Worm (Caenorhabditis elegans) whole organism, L4 larva: ENCODE measurements around the gene C14A4.9.
A peak's percentile ranks its signal among the peaks of the same experiment; 100 is the strongest.

Source experiments
- T20F7.1 ChIP-seq: fragments of 200-800 bp; sonication (Bioruptor generic); optimal IDR thresholded peaks from 2 replicates; lab custom pipeline; 2018; ENCODE audit warnings: mild to moderate bottlenecking, missing genetic modification characterization, missing compliant biosample characterization
- T26A8.4 ChIP-seq: fragments of 200-800 bp; sonication (Bioruptor generic); IDR thresholded peaks from 2 replicates; pipeline ENCODE4 v1.3.6; 2022; ENCODE audit warnings: missing genetic modification characterization, missing compliant biosample characterization
- Y105C5A.15 ChIP-seq: fragments of 200-800 bp; sonication (Bioruptor generic); IDR thresholded peaks from 2 replicates; pipeline ENCODE4 v1.3.6; 2022; ENCODE audit warnings: missing genetic modification characterization, missing compliant biosample characterization
- Y48G9A.11 ChIP-seq: fragments of 200-800 bp; sonication (Bioruptor generic); IDR thresholded peaks from 2 replicates; pipeline ENCODE4 v1.3.6; 2022; ENCODE audit warnings: missing genetic modification reagents, missing genetic modification characterization, missing compliant biosample characterization
- aha-1 ChIP-seq: fragments of 150-350 bp; peaks from one replicate; lab custom pipeline; 2014; ENCODE audit warnings: missing biosample characterization, missing genetic modification characterization
- aly-2 ChIP-seq: sonication (generic microtip); optimal IDR thresholded peaks from 2 replicates; lab custom pipeline; 2018; ENCODE audit warnings: missing biosample characterization, missing genetic modification characterization
- ama-1 ChIP-seq: fragments of 150-350 bp; optimal IDR thresholded peaks from 2 replicates; lab custom pipeline; 2014; ENCODE audit warnings: inconsistent platforms, mixed read lengths
- ceh-62 ChIP-seq: sonication (generic microtip); optimal IDR thresholded peaks from 2 replicates; lab custom pipeline; 2017; ENCODE audit warnings: missing biosample characterization, missing genetic modification characterization
- ctbp-1 ChIP-seq: fragments of 200-800 bp; sonication (Bioruptor generic); IDR thresholded peaks from 2 replicates; pipeline ENCODE4 v1.3.6; 2022; ENCODE audit warnings: missing genetic modification reagents, missing genetic modification characterization, missing compliant biosample characterization
- daf-16 ChIP-seq, 3 experiments: sonication (generic microtip); optimal IDR thresholded peaks; 2 replicates each; lab custom pipeline; 2016 to 2017; ENCODE audit warnings: missing genetic modification characterization in 3 of 3, missing genetic modification reagents in 3 of 3, mild to moderate bottlenecking in 2 of 3, missing compliant biosample characterization in 2 of 3, missing biosample characterization in 1 of 3, moderate library complexity in 1 of 3
- daf-8 ChIP-seq: fragments of 200-800 bp; sonication (Bioruptor generic); IDR thresholded peaks from 2 replicates; pipeline ENCODE4 v1.3.6; 2022; ENCODE audit warnings: missing genetic modification characterization, missing compliant biosample characterization
- dpl-1 ChIP-seq: fragments of 150-350 bp; optimal IDR thresholded peaks from 2 replicates; lab custom pipeline; 2014; ENCODE audit warnings: missing biosample characterization, missing genetic modification reagents, missing genetic modification characterization
- fos-1 ChIP-seq: fragments of 150-350 bp; optimal IDR thresholded peaks from 2 replicates; lab custom pipeline; 2014; ENCODE audit warnings: missing biosample characterization, missing genetic modification characterization
- hlh-30 ChIP-seq: sonication (generic microtip); optimal IDR thresholded peaks from 2 replicates; lab custom pipeline; 2017; ENCODE audit warnings: antibody characterized with exemption, mild to moderate bottlenecking, missing genetic modification characterization, missing compliant biosample characterization; ENCODE audit not compliant: insufficient read depth
- jun-1 ChIP-seq: fragments of 150-350 bp; optimal IDR thresholded peaks from 2 replicates; lab custom pipeline; 2014; ENCODE audit warnings: missing biosample characterization, missing genetic modification reagents, missing genetic modification characterization
- lim-7 ChIP-seq: fragments of 200-800 bp; sonication (Bioruptor generic); IDR thresholded peaks from 2 replicates; pipeline ENCODE4 v1.3.6; 2022; ENCODE audit warnings: missing genetic modification characterization, missing compliant biosample characterization
- lin-1 ChIP-seq: fragments of 200-800 bp; sonication (Bioruptor generic); IDR thresholded peaks from 2 replicates; pipeline ENCODE4 v1.3.6; 2022; ENCODE audit warnings: missing genetic modification reagents, missing genetic modification characterization, missing compliant biosample characterization
- lin-13 ChIP-seq: fragments of 150-350 bp; optimal IDR thresholded peaks from 2 replicates; lab custom pipeline; 2014; ENCODE audit warnings: missing biosample characterization, missing genetic modification reagents, missing genetic modification characterization
- lin-15B ChIP-seq: fragments of 150-350 bp; sonication (generic microtip); optimal IDR thresholded peaks from 3 replicates; lab custom pipeline; 2014; ENCODE audit warnings: missing biosample characterization, missing genetic modification characterization
- lin-29 ChIP-seq: fragments of 200-800 bp; sonication (Bioruptor generic); IDR thresholded peaks from 2 replicates; pipeline ENCODE4 v1.3.6; 2022; ENCODE audit warnings: missing genetic modification reagents, missing genetic modification characterization, missing compliant biosample characterization
- lin-39 ChIP-seq: fragments of 150-350 bp; optimal IDR thresholded peaks from 2 replicates; lab custom pipeline; 2014; ENCODE audit warnings: missing biosample characterization, missing genetic modification reagents, missing genetic modification characterization
- nhr-111 ChIP-seq: fragments of 200-800 bp; sonication (Bioruptor generic); optimal IDR thresholded peaks from 2 replicates; lab custom pipeline; 2018; ENCODE audit warnings: mild to moderate bottlenecking, missing genetic modification characterization, missing compliant biosample characterization
- nhr-237 ChIP-seq: sonication (generic microtip); optimal IDR thresholded peaks from 2 replicates; lab custom pipeline; 2017; ENCODE audit warnings: missing biosample characterization, missing genetic modification characterization
- nhr-25 ChIP-seq: sonication (generic microtip); optimal IDR thresholded peaks from 2 replicates; lab custom pipeline; 2017; ENCODE audit warnings: missing genetic modification characterization, mild to moderate bottlenecking, missing compliant biosample characterization, antibody characterized with exemption, moderate library complexity, borderline replicate concordance; ENCODE audit not compliant: insufficient read depth
- nhr-28 ChIP-seq: fragments of 150-350 bp; optimal IDR thresholded peaks from 2 replicates; lab custom pipeline; 2014; ENCODE audit warnings: missing biosample characterization, missing genetic modification characterization
- nhr-41 ChIP-seq: fragments of 200-800 bp; sonication (Bioruptor generic); IDR thresholded peaks from 2 replicates; pipeline ENCODE4 v1.3.6; 2022; ENCODE audit warnings: missing genetic modification reagents, missing genetic modification characterization, missing compliant biosample characterization
- nhr-48 ChIP-seq: sonication (generic microtip); optimal IDR thresholded peaks from 2 replicates; lab custom pipeline; 2016; ENCODE audit warnings: mild to moderate bottlenecking, missing genetic modification characterization, missing compliant biosample characterization
- pha-4 ChIP-seq, 2 experiments: fragments of 150-350 bp in 1 of 2; fragments of 200-800 bp in 1 of 2; sonication (Bioruptor generic) in 1 of 2; IDR thresholded peaks in 1 of 2; optimal IDR thresholded peaks in 1 of 2; 2 replicates each; pipeline versions ENCODE4 v1.3.6 to Lab custom; 2014 to 2022; ENCODE audit warnings: missing genetic modification characterization in 2 of 2, missing genetic modification reagents in 2 of 2, missing biosample characterization in 1 of 2, missing compliant biosample characterization in 1 of 2
- php-3 ChIP-seq: fragments of 200-800 bp; sonication (Bioruptor generic); IDR thresholded peaks from 2 replicates; pipeline ENCODE4 v1.3.6; 2022; ENCODE audit warnings: missing genetic modification reagents, missing genetic modification characterization, missing compliant biosample characterization
- pqm-1 ChIP-seq: sonication (generic microtip); optimal IDR thresholded peaks from 2 replicates; lab custom pipeline; 2017; ENCODE audit warnings: missing biosample characterization, missing genetic modification characterization
- saeg-2 ChIP-seq: fragments of 200-800 bp; sonication (Bioruptor generic); IDR thresholded peaks from 2 replicates; pipeline ENCODE4 v1.3.6; 2022; ENCODE audit warnings: missing genetic modification reagents, missing genetic modification characterization, missing compliant biosample characterization
- sdz-12 ChIP-seq: fragments of 200-800 bp; sonication (Bioruptor generic); optimal IDR thresholded peaks from 2 replicates; lab custom pipeline; 2018; ENCODE audit warnings: mild to moderate bottlenecking, missing genetic modification characterization, missing compliant biosample characterization
- set-16 ChIP-seq: fragments of 200-800 bp; sonication (Bioruptor generic); IDR thresholded peaks from 2 replicates; pipeline ENCODE4 v1.3.6; 2022; ENCODE audit warnings: missing genetic modification reagents, missing genetic modification characterization, missing compliant biosample characterization
- skn-1 ChIP-seq: fragments of 150-350 bp; optimal IDR thresholded peaks from 2 replicates; lab custom pipeline; 2014; ENCODE audit warnings: missing biosample characterization, missing genetic modification characterization
- snpc-1.2 ChIP-seq: fragments of 200-800 bp; sonication (Bioruptor generic); IDR thresholded peaks from 2 replicates; pipeline ENCODE4 v1.3.6; 2022; ENCODE audit warnings: missing genetic modification reagents, missing genetic modification characterization, missing compliant biosample characterization
- snpc-4 ChIP-seq: fragments of 150-350 bp; optimal IDR thresholded peaks from 2 replicates; lab custom pipeline; 2014; ENCODE audit warnings: missing biosample characterization, missing genetic modification characterization
- spr-1 ChIP-seq: sonication (generic microtip); optimal IDR thresholded peaks from 2 replicates; lab custom pipeline; 2016; ENCODE audit warnings: mild to moderate bottlenecking, missing genetic modification characterization, missing compliant biosample characterization
- tra-1 ChIP-seq: fragments of 200-800 bp; sonication (Bioruptor generic); IDR thresholded peaks from 2 replicates; pipeline ENCODE4 v1.3.6; 2022; ENCODE audit warnings: missing genetic modification reagents, missing genetic modification characterization, missing compliant biosample characterization
- unc-130 ChIP-seq: sonication (generic microtip); optimal IDR thresholded peaks from 2 replicates; lab custom pipeline; 2016; ENCODE audit warnings: missing genetic modification reagents, missing genetic modification characterization, missing compliant biosample characterization
- unc-62 ChIP-seq, 3 experiments: fragments of 150-350 bp in 1 of 3; sonication (generic microtip); optimal IDR thresholded peaks in 2 of 3; peaks in 1 of 3; 1 replicate in 1 of 3; 2 replicates in 2 of 3; lab custom pipeline; 2014 to 2017; ENCODE audit warnings: missing biosample characterization in 3 of 3, missing genetic modification characterization in 3 of 3, missing genetic modification reagents in 3 of 3, missing genotype in 1 of 3
- zag-1 ChIP-seq: fragments of 150-350 bp; optimal IDR thresholded peaks from 2 replicates; lab custom pipeline; 2014; ENCODE audit warnings: missing biosample characterization, missing genetic modification characterization
- zfp-3 ChIP-seq: fragments of 200-800 bp; sonication (Bioruptor generic); conservative IDR thresholded peaks from 2 replicates; pipeline ENCODE4 v1.3.6; 2022; ENCODE audit warnings: missing genetic modification reagents, missing genetic modification characterization, missing compliant biosample characterization
- zip-11 ChIP-seq: fragments of 200-800 bp; sonication (Bioruptor generic); IDR thresholded peaks from 2 replicates; pipeline ENCODE4 v1.3.6; 2022; ENCODE audit warnings: missing genetic modification characterization, missing compliant biosample characterization

The C14A4.9 gene

DNA sequence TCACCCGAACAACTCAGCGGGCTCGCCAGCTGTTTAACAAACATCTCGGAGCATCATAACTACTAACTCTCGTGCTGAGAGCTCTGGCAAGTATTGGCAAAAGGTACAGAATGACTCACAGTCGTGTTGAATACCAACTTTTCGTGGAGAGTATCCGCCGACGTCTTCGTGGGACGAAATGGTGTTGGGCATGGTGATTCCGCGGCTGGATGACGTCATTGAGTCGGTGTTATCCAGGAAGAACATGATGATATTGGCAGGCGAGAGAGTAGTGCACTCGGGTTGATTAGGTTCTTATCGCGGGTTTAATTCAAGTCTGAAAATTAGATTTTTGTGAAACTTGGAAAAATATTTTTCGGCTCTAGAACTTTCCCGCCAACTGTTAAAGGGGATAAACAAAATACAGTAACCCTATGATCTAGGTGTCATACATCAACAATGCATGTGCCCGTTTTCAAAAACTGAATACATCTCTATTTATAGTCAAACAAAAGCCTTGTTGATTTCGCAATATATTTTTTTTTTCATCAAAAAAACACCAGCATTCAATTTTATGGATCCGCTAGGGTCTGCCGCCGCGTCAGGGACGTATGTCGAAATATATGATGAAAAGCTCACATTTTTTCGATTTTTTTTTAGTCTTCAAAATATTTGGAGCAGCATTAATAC is 45.6 kb upstream of the C14A4.9 start (continued):
- TF ChIP-seq zag-1 (tag; lab: Kevin White, UChicago) (no peak), jun-1 (tag; lab: Kevin White, UChicago) (no peak), nhr-28 (tag; lab: Kevin White, UChicago) (no peak), T20F7.1 (GFP tag; lab: Kevin White, UChicago) (peak; percentile 32), daf-8 (GFP tag; lab: Robert Waterston, UW) (no peak), snpc-1.2 (no peak), snpc-4 (tag; lab: Kevin White, UChicago) (no peak), dpl-1 (GFP tag; lab: Kevin White, UChicago) (no peak), spr-1 (no peak), ceh-62 (tag; lab: Kevin White, UChicago) (no peak), php-3 (GFP tag; lab: Robert Waterston, UW) (no peak; the same call in 1 of the 2 replicates)

DNA sequence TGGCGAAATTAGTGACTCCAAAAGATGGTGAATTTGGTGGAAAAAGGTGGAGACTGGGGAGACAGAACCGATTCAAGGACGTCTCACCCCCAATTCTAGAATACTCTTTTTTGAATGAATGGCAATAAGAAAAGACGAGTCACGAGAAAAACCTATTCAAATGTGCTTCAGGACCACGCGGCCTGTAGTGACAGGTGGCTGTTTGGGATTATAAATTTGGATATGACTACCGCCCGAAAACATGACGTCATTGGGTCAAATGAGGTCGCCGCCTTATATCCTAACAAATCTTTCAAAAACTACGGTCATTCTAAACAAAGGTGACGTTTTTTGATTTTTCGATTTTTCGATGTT is 45.1 kb upstream of the C14A4.9 start:
- TF ChIP-seq spr-1, result no peak
- TF ChIP-seq daf-16 (GFP tag; optimal IDR thresholded peaks at IDR 0.05; lab: Kevin White, UChicago), result no peak
- peak; percentile 19 for TF ChIP-seq daf-16 (tag; optimal IDR thresholded peaks at IDR 0.05; lab: Kevin White, UChicago)
- peak in 1 of 2 experiments; percentile 92 for TF ChIP-seq unc-62 (GFP tag; optimal IDR thresholded peaks at IDR 0.05 in 1 of 2; lab: Kevin White, UChicago)
- TF ChIP-seq unc-62 (tag; optimal IDR thresholded peaks at IDR 0.05; lab: Kevin White, UChicago), result no peak
- TF ChIP-seq nhr-25 (tag; lab: Kevin White, UChicago), result peak; percentile 21
- no peak for TF ChIP-seq lin-29 (GFP tag; lab: Robert Waterston, UW)
- TF ChIP-seq hlh-30, result peak; percentile 41
- TF ChIP-seq ama-1 (lab: Kevin White, UChicago), result peak; percentile 38
- TF ChIP-seq lin-39 (tag; lab: Kevin White, UChicago), result no peak
- peak; percentile 70 for TF ChIP-seq sdz-12
- TF ChIP-seq Y105C5A.15, result 0 out of 2 replicates have a peak, but pooled peaks have one; percentile 54
- TF ChIP-seq Y48G9A.11 (GFP tag; lab: Robert Waterston, UW), result peak; percentile 35; the same call in 1 of the 2 replicates
- TF ChIP-seq nhr-41 (GFP tag; lab: Robert Waterston, UW), result peak; percentile 8; the same call in 1 of the 2 replicates
- TF ChIP-seq skn-1, result no peak
- TF ChIP-seq T26A8.4 (GFP tag; lab: Robert Waterston, UW), result no peak
- TF ChIP-seq lin-13 (GFP tag; lab: Kevin White, UChicago), result no peak
- 0 out of 2 replicates have a peak, but pooled peaks have one; percentile 19 for TF ChIP-seq tra-1 (GFP tag; lab: Robert Waterston, UW)
- no peak for TF ChIP-seq pqm-1 (tag; lab: Kevin White, UChicago)
- TF ChIP-seq ctbp-1 (GFP tag; lab: Robert Waterston, UW), result 0 out of 2 replicates have a peak, but pooled peaks have one; percentile 11

DNA sequence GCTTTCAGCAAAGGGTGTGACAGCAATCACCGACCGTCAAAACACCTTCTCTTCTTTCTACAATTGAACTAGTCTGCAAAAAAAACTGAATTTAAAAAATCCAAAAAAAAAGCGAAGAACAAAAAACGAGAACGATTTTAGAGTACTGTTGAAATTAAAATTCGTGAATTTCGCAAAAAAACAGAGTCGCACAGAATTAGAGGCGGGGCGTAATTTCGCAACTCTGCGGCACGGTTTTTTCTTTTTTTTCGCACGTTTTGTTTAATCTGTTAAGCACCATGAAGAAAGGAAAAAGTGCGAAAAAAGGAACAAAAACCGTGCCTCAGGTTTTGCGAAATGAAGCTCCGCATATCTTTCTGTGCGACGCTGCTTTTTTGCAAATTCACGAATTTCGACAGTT is 44.2 kb upstream of the C14A4.9 start, which contains the start of gene mnk-1:
mnk-1 (minus strand) TSS at position 73 of the 400 bp plus-strand sequence.
- TF ChIP-seq aha-1 (tag; lab: Kevin White, UChicago), result peak; percentile 87
- TF ChIP-seq pha-4 (GFP tag; IDR thresholded peaks at IDR 0.05; lab: Robert Waterston, UW), result no peak
- TF ChIP-seq pha-4 (tag; optimal IDR thresholded peaks at IDR 0.05; lab: Kevin White, UChicago), result no peak

DNA sequence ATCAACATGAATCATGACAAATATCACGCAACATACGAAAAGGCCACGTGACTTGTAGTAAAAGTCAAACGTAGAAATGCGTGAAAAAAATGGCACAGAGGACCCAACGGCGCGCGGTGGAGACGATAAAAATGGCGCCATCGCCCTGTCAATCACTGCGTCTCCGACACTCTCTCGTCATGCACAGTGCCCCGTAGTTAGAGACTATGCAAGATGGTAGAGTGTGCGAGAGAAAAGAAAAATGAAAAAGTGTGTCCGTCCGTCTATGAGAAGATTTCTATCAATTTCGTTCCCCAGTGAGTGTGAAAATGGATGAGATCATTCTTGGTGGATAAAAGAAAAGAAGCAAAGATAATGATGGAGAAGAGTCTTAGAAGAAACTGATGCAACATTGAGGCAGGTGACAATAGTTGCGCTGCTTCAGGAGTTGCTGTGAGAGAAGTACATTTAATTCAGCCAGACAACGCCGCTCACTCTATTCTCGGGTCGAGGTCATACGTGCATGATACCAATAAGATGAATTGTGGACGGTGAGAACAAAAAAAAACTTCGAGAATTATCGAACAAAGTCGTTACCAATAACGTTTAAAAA is 43.6 kb upstream of the C14A4.9 start:
- no peak for TF ChIP-seq jun-1 (tag; lab: Kevin White, UChicago)
- peak; percentile 5 for TF ChIP-seq pqm-1 (tag; lab: Kevin White, UChicago)
- no peak for TF ChIP-seq lin-39 (tag; lab: Kevin White, UChicago)
- TF ChIP-seq saeg-2, result peak; percentile 70
- TF ChIP-seq ctbp-1 (GFP tag; lab: Robert Waterston, UW), result 0 out of 2 replicates have a peak, but pooled peaks have one; percentile 45
- TF ChIP-seq lin-1 (GFP tag; lab: Robert Waterston, UW), result peak; percentile 7; the same call in 1 of the 2 replicates
- TF ChIP-seq lim-7 (GFP tag; lab: Robert Waterston, UW), result no peak
- peak; percentile 67 for TF ChIP-seq php-3 (GFP tag; lab: Robert Waterston, UW)
- no peak for TF ChIP-seq fos-1 (tag; lab: Kevin White, UChicago)
- no peak for TF ChIP-seq skn-1
- TF ChIP-seq zip-11 (GFP tag; lab: Robert Waterston, UW), result no peak
- no peak for TF ChIP-seq lin-15B (tag; lab: Kevin White, UChicago)
- TF ChIP-seq Y48G9A.11 (GFP tag; lab: Robert Waterston, UW), result no peak
- TF ChIP-seq nhr-111 (GFP tag; lab: Kevin White, UChicago), result peak; percentile 15
- peak; percentile 31 for TF ChIP-seq zfp-3 (GFP tag; lab: Robert Waterston, UW)
- no peak for TF ChIP-seq nhr-237 (tag; lab: Kevin White, UChicago)
- TF ChIP-seq aly-2 (tag; lab: Kevin White, UChicago), result no peak
- TF ChIP-seq nhr-48 (tag; lab: Kevin White, UChicago), result peak; percentile 69
- TF ChIP-seq set-16 (GFP tag; lab: Robert Waterston, UW), result no peak
- TF ChIP-seq unc-130 (GFP tag; lab: Kevin White, UChicago), result no peak
